Fruit fly (Drosophila melanogaster) whole organism: ENCODE measurements around the gene CG7362.

Experiments
- EcR ChIP-seq, 2 experiments: fragments of >200 bp; optimal IDR thresholded peaks; 2 replicates each; lab custom pipeline; 2017; ENCODE audit warnings: missing biosample characterization in 2 of 2, missing genetic modification characterization in 2 of 2, missing genetic modification reagents in 2 of 2
- psq ChIP-seq: fragments of >200 bp; optimal IDR thresholded peaks from 2 replicates; lab custom pipeline; 2017

dm6 chr3R:14733425-14733824, 20.8 kb downstream of the CG7362 start:
- TF ChIP-seq EcR (GFP tag; optimal IDR thresholded peaks at IDR 0.05; lab: Kevin White, UChicago) (no peak), psq (lab: Kevin White, UChicago) (no peak)
